Fruit fly (Drosophila melanogaster) whole organism, embryonic: ENCODE results near the gene ind.

Experiments used
- C15 ChIP-seq: fragments of 200-800 bp; sonication (Bioruptor generic); IDR thresholded peaks from 3 replicates; pipeline ENCODE4 v1.3.6; 2022; ENCODE audit warnings: missing biosample characterization, missing genetic modification characterization
- CG11085 ChIP-seq: fragments of 200-800 bp; sonication (Bioruptor generic); IDR thresholded peaks from 2 replicates; pipeline ENCODE4 v1.3.6; 2022; ENCODE audit warnings: missing biosample characterization, missing genetic modification characterization
- CG11504 ChIP-seq: fragments of 200-800 bp; sonication (Bioruptor generic); optimal IDR thresholded peaks from 3 replicates; lab custom pipeline; 2019; ENCODE audit warnings: missing biosample characterization, mild to moderate bottlenecking, missing genetic modification characterization, moderate library complexity
- CG11723 ChIP-seq: fragments of 200-800 bp; sonication (Bioruptor generic); optimal IDR thresholded peaks from 2 replicates; lab custom pipeline; 2017; ENCODE audit warnings: missing biosample characterization, mild to moderate bottlenecking, missing genetic modification characterization
- CG1233 ChIP-seq: fragments of 200-800 bp; sonication (Bioruptor generic); optimal IDR thresholded peaks from 4 replicates; lab custom pipeline; 2018; ENCODE audit warnings: missing biosample characterization, mild to moderate bottlenecking, missing genetic modification characterization
- CG13287 ChIP-seq: fragments of 200-800 bp; sonication (Bioruptor generic); IDR thresholded peaks from 2 replicates; pipeline ENCODE4 v1.3.6; 2022; ENCODE audit warnings: missing biosample characterization, missing genetic modification characterization; ENCODE audit not compliant: partially characterized antibody
- CG14667 ChIP-seq: fragments of 200-800 bp; sonication (Bioruptor generic); IDR thresholded peaks from 2 replicates; pipeline ENCODE4 v1.3.6; 2022; ENCODE audit warnings: missing biosample characterization, missing genetic modification characterization
- CG15073 ChIP-seq: fragments of 200-800 bp; sonication (Bioruptor generic); optimal IDR thresholded peaks from 2 replicates; lab custom pipeline; 2016; ENCODE audit warnings: missing biosample characterization, missing genetic modification characterization
- CG15514 ChIP-seq: fragments of 200-800 bp; sonication (Bioruptor generic); optimal IDR thresholded peaks from 3 replicates; lab custom pipeline; 2017; ENCODE audit warnings: missing biosample characterization, missing genetic modification characterization, mild to moderate bottlenecking, moderate library complexity, missing genetic modification reagents
- CG16815 ChIP-seq: fragments of 200-800 bp; sonication (Bioruptor generic); optimal IDR thresholded peaks from 3 replicates; lab custom pipeline; 2017; ENCODE audit warnings: missing biosample characterization, mild to moderate bottlenecking, missing genetic modification characterization
- CG17359 ChIP-seq: fragments of 200-800 bp; sonication (Bioruptor generic); optimal IDR thresholded peaks from 3 replicates; lab custom pipeline; 2018; ENCODE audit warnings: missing biosample characterization, mild to moderate bottlenecking, missing genetic modification characterization, moderate library complexity
- CG17802 ChIP-seq: fragments of 200-800 bp; sonication (Bioruptor generic); optimal IDR thresholded peaks from 2 replicates; lab custom pipeline; 2018; ENCODE audit warnings: missing biosample characterization, mild to moderate bottlenecking, missing genetic modification characterization, moderate library complexity
- CG2712 ChIP-seq: fragments of 200-800 bp; optimal IDR thresholded peaks from 3 replicates; lab custom pipeline; 2019; ENCODE audit warnings: missing biosample characterization, mild to moderate bottlenecking, missing genetic modification characterization, moderate library complexity
- CG31441 ChIP-seq: fragments of 200-800 bp; sonication (Bioruptor generic); IDR thresholded peaks from 2 replicates; pipeline ENCODE4 v1.3.6; 2022; ENCODE audit warnings: missing biosample characterization, missing genetic modification characterization
- CG32532 ChIP-seq: fragments of 200-800 bp; sonication (Bioruptor generic); IDR thresholded peaks from 2 replicates; pipeline ENCODE4 v1.3.6; 2022; ENCODE audit warnings: missing biosample characterization, missing genetic modification characterization
- CG32772 ChIP-seq: fragments of 200-800 bp; sonication (Bioruptor generic); IDR thresholded peaks from 2 replicates; pipeline ENCODE4 v1.3.6; 2022; ENCODE audit warnings: missing biosample characterization, missing genetic modification characterization
- CG3281 ChIP-seq: fragments of 200-800 bp; sonication (Bioruptor generic); optimal IDR thresholded peaks from 3 replicates; lab custom pipeline; 2017; ENCODE audit warnings: missing biosample characterization, mild to moderate bottlenecking, missing genetic modification characterization
- CG33213 ChIP-seq: fragments of 200-800 bp; sonication (Bioruptor generic); optimal IDR thresholded peaks from 3 replicates; lab custom pipeline; 2016; ENCODE audit warnings: missing biosample characterization, missing genetic modification characterization
- CG3847 ChIP-seq: fragments of 200-800 bp; sonication (Bioruptor generic); IDR thresholded peaks from 2 replicates; pipeline ENCODE4 v1.3.6; 2022; ENCODE audit warnings: missing biosample characterization, missing genetic modification characterization
- CG4282 ChIP-seq: fragments of 200-800 bp; sonication (Bioruptor generic); optimal IDR thresholded peaks from 2 replicates; lab custom pipeline; 2016; ENCODE audit warnings: missing biosample characterization, missing genetic modification characterization
- CG6689 ChIP-seq: fragments of 200-800 bp; sonication (Bioruptor generic); IDR thresholded peaks from 2 replicates; pipeline ENCODE4 v1.3.6; 2022; ENCODE audit warnings: missing biosample characterization, missing genetic modification characterization
- CG7556 ChIP-seq: fragments of 200-800 bp; sonication (Bioruptor generic); optimal IDR thresholded peaks from 2 replicates; lab custom pipeline; 2017; ENCODE audit warnings: missing biosample characterization, mild to moderate bottlenecking, missing genetic modification characterization
- CG7786 ChIP-seq: fragments of 200-800 bp; sonication (Bioruptor generic); optimal IDR thresholded peaks from 2 replicates; lab custom pipeline; 2016; ENCODE audit warnings: missing biosample characterization, missing genetic modification characterization
- CG7839 ChIP-seq: fragments of 200-800 bp; sonication (Bioruptor generic); optimal IDR thresholded peaks from 3 replicates; lab custom pipeline; 2018; ENCODE audit warnings: missing biosample characterization, mild to moderate bottlenecking, missing genetic modification characterization, moderate library complexity
- CG8388 ChIP-seq: fragments of 200-800 bp; sonication (Bioruptor generic); optimal IDR thresholded peaks from 2 replicates; lab custom pipeline; 2019; ENCODE audit warnings: missing biosample characterization, mild to moderate bottlenecking, missing genetic modification characterization, moderate library complexity
- CkIIα-i1 ChIP-seq: fragments of 200-800 bp; sonication (Bioruptor generic); IDR thresholded peaks from 2 replicates; pipeline ENCODE4 v1.3.6; 2022; ENCODE audit warnings: missing biosample characterization, missing genetic modification characterization
- Dad ChIP-seq: fragments of 200-800 bp; sonication (Bioruptor generic); optimal IDR thresholded peaks from 3 replicates; lab custom pipeline; 2016; ENCODE audit warnings: missing biosample characterization, missing genetic modification characterization
- Deaf1 ChIP-seq: fragments of 200-800 bp; optimal IDR thresholded peaks from 3 replicates; lab custom pipeline; 2019; ENCODE audit warnings: missing biosample characterization, mild to moderate bottlenecking, missing genetic modification characterization, moderate library complexity
- E2f2 ChIP-seq: fragments of 200-800 bp; sonication (Bioruptor generic); IDR thresholded peaks from 2 replicates; pipeline ENCODE4 v1.3.6; 2022; ENCODE audit warnings: missing biosample characterization, missing genetic modification characterization
- Fer3 ChIP-seq: fragments of 200-800 bp; sonication (Bioruptor generic); optimal IDR thresholded peaks from 2 replicates; lab custom pipeline; 2018; ENCODE audit warnings: missing biosample characterization, mild to moderate bottlenecking, missing genetic modification characterization, moderate library complexity
- Gsc ChIP-seq: fragments of 200-800 bp; sonication (Bioruptor generic); IDR thresholded peaks from 2 replicates; pipeline ENCODE4 v1.3.6; 2022; ENCODE audit warnings: missing biosample characterization, missing genetic modification characterization
- Gug ChIP-seq: fragments of 200-800 bp; sonication (Bioruptor generic); IDR thresholded peaks from 4 replicates; pipeline ENCODE4 v1.3.6; 2022; ENCODE audit warnings: missing biosample characterization, missing genetic modification characterization
- HLHmδ ChIP-seq: fragments of 200-800 bp; sonication (Bioruptor generic); optimal IDR thresholded peaks from 2 replicates; lab custom pipeline; 2018; ENCODE audit warnings: missing biosample characterization, mild to moderate bottlenecking, missing genetic modification characterization, moderate library complexity
- Med ChIP-seq: fragments of 200-800 bp; sonication (Bioruptor generic); peaks from one replicate; lab custom pipeline; 2016; ENCODE audit warnings: missing biosample characterization, missing genetic modification characterization, mild to moderate bottlenecking, inconsistent platforms, moderate library complexity
- Six4 ChIP-seq: fragments of 200-800 bp; sonication (Bioruptor generic); optimal IDR thresholded peaks from 2 replicates; lab custom pipeline; 2016; ENCODE audit warnings: missing biosample characterization, missing genetic modification characterization
- Sox102F ChIP-seq: fragments of 200-800 bp; sonication (Bioruptor generic); optimal IDR thresholded peaks from 2 replicates; lab custom pipeline; 2018; ENCODE audit warnings: missing biosample characterization, mild to moderate bottlenecking, missing genetic modification characterization, moderate library complexity
- ara ChIP-seq: fragments of 200-800 bp; sonication (Bioruptor generic); IDR thresholded peaks from 2 replicates; pipeline ENCODE4 v1.3.6; 2022; ENCODE audit warnings: missing biosample characterization, missing genetic modification characterization
- ci ChIP-seq: fragments of 200-800 bp; sonication (Bioruptor generic); IDR thresholded peaks from 3 replicates; pipeline ENCODE4 v1.3.6; 2022; ENCODE audit warnings: missing biosample characterization, missing genetic modification characterization
- crol ChIP-seq: fragments of 200-800 bp; sonication (Bioruptor generic); IDR thresholded peaks from 2 replicates; pipeline ENCODE4 v1.3.6; 2022; ENCODE audit warnings: missing biosample characterization, missing genetic modification characterization
- dmrt99B ChIP-seq: fragments of 200-800 bp; sonication (Bioruptor generic); optimal IDR thresholded peaks from 2 replicates; lab custom pipeline; 2018; ENCODE audit warnings: missing biosample characterization, mild to moderate bottlenecking, missing genetic modification characterization, moderate library complexity
- eve ChIP-seq, 2 experiments: fragments of >200 bp; optimal IDR thresholded peaks; 2 replicates each; lab custom pipeline; 2017; ENCODE audit warnings: missing biosample characterization in 2 of 2, missing genetic modification characterization in 2 of 2
- eyg ChIP-seq: fragments of 200-800 bp; sonication (Bioruptor generic); optimal IDR thresholded peaks from 3 replicates; lab custom pipeline; 2016; ENCODE audit warnings: missing biosample characterization, missing genetic modification characterization
- fd3F ChIP-seq: fragments of 200-800 bp; sonication (Bioruptor generic); optimal IDR thresholded peaks from 2 replicates; lab custom pipeline; 2018; ENCODE audit warnings: missing biosample characterization, mild to moderate bottlenecking, missing genetic modification characterization, moderate library complexity
- inv ChIP-seq: fragments of 200-800 bp; sonication (Bioruptor generic); IDR thresholded peaks from 2 replicates; pipeline ENCODE4 v1.3.6; 2022; ENCODE audit warnings: missing biosample characterization, missing genetic modification characterization; ENCODE audit not compliant: partially characterized antibody
- lmd ChIP-seq: fragments of 200-800 bp; sonication (Bioruptor generic); IDR thresholded peaks from 2 replicates; pipeline ENCODE4 v1.3.6; 2022; ENCODE audit warnings: missing biosample characterization, missing genetic modification characterization
- maf-S ChIP-seq: fragments of 200-800 bp; sonication (Bioruptor generic); optimal IDR thresholded peaks from 2 replicates; lab custom pipeline; 2016; ENCODE audit warnings: missing biosample characterization, missing genetic modification characterization
- nau ChIP-seq: fragments of 200-800 bp; sonication (Bioruptor generic); optimal IDR thresholded peaks from 3 replicates; lab custom pipeline; 2017; ENCODE audit warnings: missing biosample characterization, mild to moderate bottlenecking, missing genetic modification characterization, missing genetic modification reagents
- stwl ChIP-seq: fragments of 200-800 bp; sonication (Bioruptor generic); optimal IDR thresholded peaks from 3 replicates; lab custom pipeline; 2018; ENCODE audit warnings: missing biosample characterization, mild to moderate bottlenecking, missing genetic modification characterization, moderate library complexity
- tap ChIP-seq: fragments of 200-800 bp; optimal IDR thresholded peaks from 3 replicates; lab custom pipeline; 2019; ENCODE audit warnings: missing biosample characterization, mild to moderate bottlenecking, missing genetic modification characterization, moderate library complexity
- toy ChIP-seq: fragments of 200-800 bp; sonication (Bioruptor generic); IDR thresholded peaks from 2 replicates; pipeline ENCODE4 v1.3.6; 2022; ENCODE audit warnings: missing biosample characterization, missing genetic modification characterization

Gene ind

dm6 chr3L:15010601-15011000, 33.1 kb downstream of the ind start (continued):
- TF ChIP-seq CG15514 (GFP tag; lab: Kevin White, UChicago) (peak; percentile 16), tap (tag; lab: Kevin White, UChicago) (no peak), CG13287 (GFP tag; lab: Robert Waterston, UW) (no peak), CG3847 (GFP tag; lab: Robert Waterston, UW) (no peak), CG15073 (GFP tag; lab: Kevin White, UChicago) (no peak), CG1233 (GFP tag; lab: Kevin White, UChicago) (no peak), inv (GFP tag; lab: Robert Waterston, UW) (no peak), CG14667 (GFP tag; lab: Robert Waterston, UW) (no peak), ara (GFP tag; lab: Robert Waterston, UW) (no peak), fd3F (no peak)
- TF ChIP-seq, all 482 proteins: peak for 5

- TF ChIP-seq CG31441 (GFP tag; lab: Robert Waterston, UW), result 0 out of 2 replicates have a peak, but pooled peaks have one; percentile 22
- no peak for TF ChIP-seq eve (GFP tag; optimal IDR thresholded peaks at IDR 0.05; lab: Kevin White, UChicago)
- no peak for TF ChIP-seq CG33213 (GFP tag; lab: Kevin White, UChicago)
- TF ChIP-seq lmd, result peak; percentile 12; the same call in 1 of the 2 replicates
- no peak for TF ChIP-seq stwl (tag; lab: Kevin White, UChicago)
- no peak for TF ChIP-seq CG7786
- no peak for TF ChIP-seq CG32532 (GFP tag; lab: Robert Waterston, UW)
- TF ChIP-seq E2f2 (GFP tag; lab: Robert Waterston, UW), result no peak
- no peak for TF ChIP-seq CG13287 (GFP tag; lab: Robert Waterston, UW)
- no peak for TF ChIP-seq HLHmδ (GFP tag; lab: Kevin White, UChicago)
- TF ChIP-seq maf-S, result no peak
- TF ChIP-seq Gsc (GFP tag; lab: Robert Waterston, UW), result no peak
- no peak for TF ChIP-seq nau (GFP tag; lab: Kevin White, UChicago)
- no peak for TF ChIP-seq toy
- no peak for TF ChIP-seq crol (GFP tag; lab: Robert Waterston, UW)
- peak; percentile 4 for TF ChIP-seq CG7839
- no peak for TF ChIP-seq CG11723
- TF ChIP-seq CG16815, result no peak
- no peak for TF ChIP-seq CG11085 (GFP tag; lab: Robert Waterston, UW)
- peak; percentile 26 for TF ChIP-seq CG17359
- TF ChIP-seq Gug (GFP tag; lab: Robert Waterston, UW), result no peak
- peak; percentile 38 for TF ChIP-seq CG11504 (tag; lab: Kevin White, UChicago)
- no peak for TF ChIP-seq CkIIα-i1
- TF ChIP-seq CG3281 (GFP tag; lab: Kevin White, UChicago), result no peak
- no peak for TF ChIP-seq eyg
- TF ChIP-seq CG32772 (GFP tag; lab: Robert Waterston, UW), result peak; percentile 9; the same call in 1 of the 2 replicates
- no peak for TF ChIP-seq Dad
- TF ChIP-seq Six4, result no peak
- peak; percentile 12 for TF ChIP-seq CG8388 (GFP tag; lab: Kevin White, UChicago)
- peak; percentile 19 for TF ChIP-seq dmrt99B (tag; lab: Kevin White, UChicago)
- no peak for TF ChIP-seq C15 (GFP tag; lab: Robert Waterston, UW)
- no peak for TF ChIP-seq Deaf1
- peak; percentile 56 for TF ChIP-seq Sox102F
- peak; percentile 11 for TF ChIP-seq CG2712
- TF ChIP-seq Fer3, result no peak
- TF ChIP-seq CG7556 (GFP tag; lab: Kevin White, UChicago), result no peak
- TF ChIP-seq Med (GFP tag; lab: Kevin White, UChicago), result no peak
- no peak for TF ChIP-seq CG17802 (tag; lab: Kevin White, UChicago)
- TF ChIP-seq CG6689, result no peak
- TF ChIP-seq CG4282 (GFP tag; lab: Kevin White, UChicago), result no peak
- TF ChIP-seq ci, result no peak
These were observed 34.0 kb downstream of the ind start for dm6 chr3L:15009681-15010080.
